Fruit fly (Drosophila melanogaster) whole organism, prepupa: ENCODE data around the gene dpp.

ENCODE experiments used
- Blimp-1 ChIP-seq: fragments of 200-800 bp; sonication (Bioruptor generic); optimal IDR thresholded peaks from 3 replicates; lab custom pipeline; 2017; ENCODE audit warnings: missing biosample characterization, missing genetic modification characterization, mild to moderate bottlenecking, moderate library complexity, missing genetic modification reagents
- CG10631 ChIP-seq: fragments of 200-800 bp; sonication (Bioruptor generic); optimal IDR thresholded peaks from 2 replicates; lab custom pipeline; 2016; ENCODE audit warnings: missing biosample characterization, missing genetic modification characterization
- CG10669 ChIP-seq: fragments of 200-800 bp; sonication (Bioruptor generic); optimal IDR thresholded peaks from 3 replicates; lab custom pipeline; 2018; ENCODE audit warnings: missing biosample characterization, mild to moderate bottlenecking, missing genetic modification characterization, moderate library complexity
- CG11762 ChIP-seq: fragments of 200-800 bp; sonication (Bioruptor generic); optimal IDR thresholded peaks from 3 replicates; lab custom pipeline; 2016; ENCODE audit warnings: missing biosample characterization, missing genetic modification characterization; ENCODE audit not compliant: insufficient read depth
- CG11902 ChIP-seq: fragments of 200-800 bp; sonication (Bioruptor generic); optimal IDR thresholded peaks from 3 replicates; lab custom pipeline; 2016; ENCODE audit warnings: missing biosample characterization, missing genetic modification characterization
- CG1621 ChIP-seq: fragments of 200-800 bp; sonication (Bioruptor generic); optimal IDR thresholded peaks from 3 replicates; lab custom pipeline; 2018; ENCODE audit warnings: missing biosample characterization, mild to moderate bottlenecking, missing genetic modification characterization
- CG32006 ChIP-seq: fragments of 200-800 bp; sonication (Bioruptor generic); optimal IDR thresholded peaks from 3 replicates; lab custom pipeline; 2017; ENCODE audit warnings: missing biosample characterization, mild to moderate bottlenecking, missing genetic modification characterization
- CG3919 ChIP-seq: fragments of 200-800 bp; sonication (Bioruptor generic); optimal IDR thresholded peaks from 3 replicates; lab custom pipeline; 2016; ENCODE audit warnings: missing biosample characterization, missing genetic modification characterization
- CG6163 ChIP-seq: fragments of 200-800 bp; sonication (Bioruptor generic); IDR thresholded peaks from 3 replicates; pipeline ENCODE4 v1.3.6; 2022; ENCODE audit warnings: missing biosample characterization, missing genetic modification characterization
- CG6792 ChIP-seq: fragments of 200-800 bp; sonication (Bioruptor generic); optimal IDR thresholded peaks from 3 replicates; lab custom pipeline; 2016; ENCODE audit warnings: missing biosample characterization, missing genetic modification characterization
- CG6808 ChIP-seq: fragments of 200-800 bp; sonication (Bioruptor generic); optimal IDR thresholded peaks from 3 replicates; lab custom pipeline; 2017; ENCODE audit warnings: missing biosample characterization, missing genetic modification characterization, mild to moderate bottlenecking, moderate library complexity, missing genetic modification reagents
- CG6854 ChIP-seq: fragments of 200-800 bp; sonication (Bioruptor generic); optimal IDR thresholded peaks from 2 replicates; lab custom pipeline; 2017; ENCODE audit warnings: missing biosample characterization, mild to moderate bottlenecking, missing genetic modification characterization
- CG7368 ChIP-seq: fragments of 200-800 bp; sonication (Bioruptor generic); optimal IDR thresholded peaks from 3 replicates; lab custom pipeline; 2016; ENCODE audit warnings: missing biosample characterization, missing genetic modification characterization
- CG8119 ChIP-seq: fragments of 200-800 bp; sonication (Bioruptor generic); IDR thresholded peaks from 3 replicates; pipeline ENCODE4 v1.3.6; 2022; ENCODE audit warnings: missing biosample characterization, missing genetic modification characterization
- CG8319 ChIP-seq: fragments of 200-800 bp; sonication (Bioruptor generic); optimal IDR thresholded peaks from 3 replicates; lab custom pipeline; 2016; ENCODE audit warnings: missing biosample characterization, missing genetic modification characterization
- CG8632 ChIP-seq: fragments of 200-800 bp; sonication (Bioruptor generic); optimal IDR thresholded peaks from 3 replicates; lab custom pipeline; 2016; ENCODE audit warnings: missing biosample characterization, missing genetic modification characterization
- CG9139 ChIP-seq: fragments of 200-800 bp; sonication (Bioruptor generic); optimal IDR thresholded peaks from 3 replicates; lab custom pipeline; 2017; ENCODE audit warnings: missing biosample characterization, mild to moderate bottlenecking, missing genetic modification characterization
- Eip75B ChIP-seq: fragments of 200-800 bp; sonication (Bioruptor generic); optimal IDR thresholded peaks from 3 replicates; lab custom pipeline; 2016; ENCODE audit warnings: missing biosample characterization, missing genetic modification characterization
- Eip78C ChIP-seq: fragments of 200-800 bp; sonication (Bioruptor generic); peaks from one replicate; lab custom pipeline; 2016; ENCODE audit warnings: missing biosample characterization, missing genetic modification characterization
- Eip93F ChIP-seq: fragments of 200-800 bp; sonication (Bioruptor generic); optimal IDR thresholded peaks from 2 replicates; lab custom pipeline; 2016; ENCODE audit warnings: missing biosample characterization, mild to moderate bottlenecking, missing genetic modification characterization
- Ets21C ChIP-seq: fragments of 200-800 bp; sonication (Bioruptor generic); optimal IDR thresholded peaks from 3 replicates; lab custom pipeline; 2016; ENCODE audit warnings: missing biosample characterization, missing genetic modification characterization
- Gug ChIP-seq: fragments of 200-800 bp; sonication (Bioruptor generic); IDR thresholded peaks from 2 replicates; pipeline ENCODE4 v1.3.6; 2022; ENCODE audit warnings: missing biosample characterization, missing genetic modification characterization
- Hr38 ChIP-seq: sonication (Bioruptor generic); optimal IDR thresholded peaks from 2 replicates; lab custom pipeline; 2016; ENCODE audit warnings: missing biosample characterization, missing genetic modification characterization
- Hr39 ChIP-seq: fragments of 200-800 bp; sonication (Bioruptor generic); optimal IDR thresholded peaks from 2 replicates; lab custom pipeline; 2016; ENCODE audit warnings: missing biosample characterization, missing genetic modification characterization
- Hr4 ChIP-seq: fragments of 200-800 bp; sonication (Bioruptor generic); optimal IDR thresholded peaks from 3 replicates; lab custom pipeline; 2016; ENCODE audit warnings: missing biosample characterization, missing genetic modification characterization
- OdsH ChIP-seq: fragments of 200-800 bp; sonication (Bioruptor generic); optimal IDR thresholded peaks from 3 replicates; lab custom pipeline; 2016; ENCODE audit warnings: missing biosample characterization, missing genetic modification characterization
- Smox ChIP-seq: fragments of 200-800 bp; sonication (Bioruptor generic); optimal IDR thresholded peaks from 3 replicates; lab custom pipeline; 2016; ENCODE audit warnings: missing biosample characterization, missing genetic modification characterization
- Sox14 ChIP-seq: fragments of 200-800 bp; sonication (Bioruptor generic); optimal IDR thresholded peaks from 3 replicates; lab custom pipeline; 2016; ENCODE audit warnings: missing biosample characterization, missing genetic modification characterization
- Sox15 ChIP-seq: fragments of 200-800 bp; sonication (Bioruptor generic); optimal IDR thresholded peaks from 3 replicates; lab custom pipeline; 2016; ENCODE audit warnings: missing biosample characterization, missing genetic modification characterization
- achi ChIP-seq: fragments of 200-800 bp; sonication (Bioruptor generic); optimal IDR thresholded peaks from 3 replicates; lab custom pipeline; 2016; ENCODE audit warnings: missing biosample characterization, missing genetic modification characterization
- cyc ChIP-seq: fragments of 200-800 bp; sonication (Bioruptor generic); optimal IDR thresholded peaks from 3 replicates; lab custom pipeline; 2016; ENCODE audit warnings: missing biosample characterization, missing genetic modification characterization
- dsx ChIP-seq: fragments of 200-800 bp; optimal IDR thresholded peaks from 3 replicates; lab custom pipeline; 2019; ENCODE audit warnings: missing biosample characterization, mild to moderate bottlenecking, missing genetic modification characterization, moderate library complexity; ENCODE audit not compliant: poor library complexity, severe bottlenecking
- eg ChIP-seq: fragments of 200-800 bp; sonication (Bioruptor generic); IDR thresholded peaks from 3 replicates; pipeline ENCODE4 v1.3.6; 2022; ENCODE audit warnings: missing biosample characterization, missing genetic modification characterization
- esn ChIP-seq: fragments of 200-800 bp; sonication (Bioruptor generic); optimal IDR thresholded peaks from 2 replicates; lab custom pipeline; 2016; ENCODE audit warnings: missing biosample characterization, mild to moderate bottlenecking, missing genetic modification characterization, moderate library complexity
- fd85E ChIP-seq: fragments of 200-800 bp; sonication (Bioruptor generic); optimal IDR thresholded peaks from 3 replicates; lab custom pipeline; 2016; ENCODE audit warnings: missing biosample characterization, missing genetic modification characterization
- lz ChIP-seq: fragments of 200-800 bp; sonication (Bioruptor generic); optimal IDR thresholded peaks from 3 replicates; lab custom pipeline; 2016; ENCODE audit warnings: missing biosample characterization, missing genetic modification characterization
- pdm3 ChIP-seq: fragments of 200-800 bp; sonication (Bioruptor generic); optimal IDR thresholded peaks from 3 replicates; lab custom pipeline; 2016; ENCODE audit warnings: missing biosample characterization, missing genetic modification characterization
- ss ChIP-seq, 2 experiments: fragments of 200-800 bp; sonication (Bioruptor generic); optimal IDR thresholded peaks; 2 replicates in 1 of 2; 3 replicates in 1 of 2; lab custom pipeline; 2017 to 2018; ENCODE audit warnings: mild to moderate bottlenecking in 2 of 2, missing biosample characterization in 2 of 2, missing genetic modification characterization in 2 of 2, moderate library complexity in 1 of 2
- svp ChIP-seq: fragments of 200-800 bp; sonication (Bioruptor generic); peaks from one replicate; lab custom pipeline; 2016; ENCODE audit warnings: missing biosample characterization, missing genetic modification characterization
- vri ChIP-seq: fragments of 200-800 bp; sonication (Bioruptor generic); optimal IDR thresholded peaks from 3 replicates; lab custom pipeline; 2016; ENCODE audit warnings: missing biosample characterization, mild to moderate bottlenecking, missing genetic modification characterization

dpp gene

dm6 chr2L:2420490-2420889 lies 7.7 kb upstream of the dpp start, which contains the start of gene CG9886 (continued):
- TF ChIP-seq CG10669 (GFP tag; lab: Kevin White, UChicago): peak; percentile 43
- peak; percentile 67 for TF ChIP-seq esn (GFP tag; lab: Kevin White, UChicago)
- TF ChIP-seq ss (GFP tag; optimal IDR thresholded peaks at IDR 0.05; lab: Kevin White, UChicago): no peak
- peak; percentile 42 for TF ChIP-seq cyc (GFP tag; lab: Kevin White, UChicago)
- TF ChIP-seq CG8319 (GFP tag; lab: Kevin White, UChicago): no peak
- TF ChIP-seq Sox15 (GFP tag; lab: Kevin White, UChicago): no peak
- TF ChIP-seq eg (GFP tag; lab: Robert Waterston, UW): peak; percentile 63
- peak; percentile 39 for TF ChIP-seq CG6792 (GFP tag; lab: Kevin White, UChicago)
- TF ChIP-seq Sox14 (GFP tag; lab: Kevin White, UChicago): peak; percentile 34
- TF ChIP-seq OdsH (GFP tag; lab: Kevin White, UChicago): peak; percentile 66
- no peak for TF ChIP-seq CG6854 (GFP tag; lab: Kevin White, UChicago)
- TF ChIP-seq CG6808 (GFP tag; lab: Kevin White, UChicago): no peak
- no peak for TF ChIP-seq CG11762 (GFP tag; lab: Kevin White, UChicago)
- peak; percentile 80 for TF ChIP-seq svp (GFP tag; lab: Kevin White, UChicago)
- no peak for TF ChIP-seq CG11902 (GFP tag; lab: Kevin White, UChicago)
- TF ChIP-seq CG6163 (GFP tag; lab: Robert Waterston, UW): 0 out of 3 replicates have a peak, but pooled peaks have one; percentile 11
- peak; percentile 44 for TF ChIP-seq Hr4 (GFP tag; lab: Kevin White, UChicago)
- peak; percentile 34 for TF ChIP-seq Hr39 (GFP tag; lab: Kevin White, UChicago)
- no peak for TF ChIP-seq CG1621 (tag; lab: Kevin White, UChicago)
- TF ChIP-seq pdm3 (GFP tag; lab: Kevin White, UChicago): peak; percentile 60
- TF ChIP-seq vri: peak; percentile 37

- TF ChIP-seq CG6808 (GFP tag; lab: Kevin White, UChicago) (no peak), Ets21C (GFP tag; lab: Kevin White, UChicago) (no peak), ss (GFP tag; optimal IDR thresholded peaks at IDR 0.05; lab: Kevin White, UChicago) (no peak), CG10631 (GFP tag; lab: Kevin White, UChicago) (no peak), esn (GFP tag; lab: Kevin White, UChicago) (no peak)
- TF ChIP-seq, all 60 proteins: peak for 0
Measured at dm6 chr2L:2424497-2424896, 3.7 kb upstream of the dpp start, which contains the start of gene CG44139. Gene CG44139, plus strand, starts transcription at chr2L:2424797.

dm6 chr2L:2425652-2426192 lies 2.5 kb upstream of the dpp start:
- no peak for TF ChIP-seq OdsH (GFP tag; lab: Kevin White, UChicago)
- peak; percentile 2 to 48 for TF ChIP-seq ss (GFP tag; optimal IDR thresholded peaks at IDR 0.05; lab: Kevin White, UChicago)
- TF ChIP-seq dsx: peak; percentile 95
- TF ChIP-seq CG3919 (GFP tag; lab: Kevin White, UChicago): peak; percentile 3
- TF ChIP-seq CG8632 (GFP tag; lab: Kevin White, UChicago): no peak
- no peak for TF ChIP-seq CG11762 (GFP tag; lab: Kevin White, UChicago)
- TF ChIP-seq Eip93F (GFP tag; lab: Kevin White, UChicago): no peak
- TF ChIP-seq CG6163 (GFP tag; lab: Robert Waterston, UW): no peak
- no peak for TF ChIP-seq CG6808 (GFP tag; lab: Kevin White, UChicago)
- TF ChIP-seq Eip78C: peak; percentile 5
- no peak for TF ChIP-seq vri
- TF ChIP-seq CG10631 (GFP tag; lab: Kevin White, UChicago): no peak
- no peak for TF ChIP-seq Eip75B (GFP tag; lab: Kevin White, UChicago)
- no peak for TF ChIP-seq achi
- no peak for TF ChIP-seq Smox (GFP tag; lab: Kevin White, UChicago)

dm6 chr2L:2426444-2427188 lies 1.6 kb upstream of the dpp start:
- TF ChIP-seq CG10631 (GFP tag; lab: Kevin White, UChicago) (peak; percentile 84), CG8119 (GFP tag; lab: Robert Waterston, UW) (peak; percentile 93), Gug (GFP tag; lab: Robert Waterston, UW) (peak; percentile 84), achi (peak; percentile 84), Blimp-1 (GFP tag; lab: Kevin White, UChicago) (no peak), dsx (peak; percentile 6), fd85E (GFP tag; lab: Kevin White, UChicago) (no peak), CG9139 (GFP tag; lab: Kevin White, UChicago) (peak; percentile 57), Eip75B (GFP tag; lab: Kevin White, UChicago) (peak; percentile 79), Sox14 (GFP tag; lab: Kevin White, UChicago) (peak; percentile 83), CG32006 (peak; percentile 97), Hr4 (GFP tag; lab: Kevin White, UChicago) (peak; percentile 96), CG6854 (GFP tag; lab: Kevin White, UChicago) (no peak), lz (GFP tag; lab: Kevin White, UChicago) (peak; percentile 49), Ets21C (GFP tag; lab: Kevin White, UChicago) (no peak), CG10669 (GFP tag; lab: Kevin White, UChicago) (peak; percentile 79), Hr38 (GFP tag; lab: Kevin White, UChicago) (peak; percentile 49), CG7368 (GFP tag; lab: Kevin White, UChicago) (peak; percentile 72), Hr39 (GFP tag; lab: Kevin White, UChicago) (peak; percentile 42)
